Fruit fly (Drosophila melanogaster): ENCODE data around the gene PIG-Q.

dm6 chrX:16323536-16323935, 35.4 kb upstream of the PIG-Q start:
- TF ChIP-seq CG5204 (GFP tag; optimal IDR thresholded peaks at IDR 0.05) (no peak), pad (GFP tag; optimal IDR thresholded peaks at IDR 0.05) (no peak), tj (GFP tag; optimal IDR thresholded peaks at IDR 0.05) (no peak), Mnt (GFP tag; optimal IDR thresholded peaks at IDR 0.05) (no peak), CG33017 (tag; optimal IDR thresholded peaks at IDR 0.05) (no peak), Clk (GFP tag; optimal IDR thresholded peaks at IDR 0.05) (no peak), cnc (optimal IDR thresholded peaks at IDR 0.05) (no peak), CG12768 (GFP tag; optimal IDR thresholded peaks at IDR 0.05) (no peak)

All from whole organism, adult.